Worm (Caenorhabditis elegans) whole organism, mixed stage, embryonic: ENCODE measurements around the gene Y39G8B.5.

ENCODE experiments used
- ceh-83 ChIP-seq: fragments of 200-800 bp; sonication (Bioruptor generic); optimal IDR thresholded peaks from 2 replicates; lab custom pipeline; 2018; ENCODE audit warnings: mild to moderate bottlenecking, missing genetic modification characterization, missing compliant biosample characterization
- lsy-2 ChIP-seq: fragments of 150-350 bp; optimal IDR thresholded peaks from 2 replicates; lab custom pipeline; 2014; ENCODE audit warnings: missing biosample characterization, missing genetic modification characterization
- mep-1 ChIP-seq: fragments of 150-350 bp; optimal IDR thresholded peaks from 2 replicates; lab custom pipeline; 2017; ENCODE audit warnings: missing biosample characterization, missing genetic modification reagents, missing genetic modification characterization, inconsistent platforms
- nhr-2 ChIP-seq: fragments of 150-350 bp; optimal IDR thresholded peaks from 2 replicates; lab custom pipeline; 2014; ENCODE audit warnings: missing biosample characterization, missing genetic modification characterization
- nhr-237 ChIP-seq: fragments of 150-350 bp; optimal IDR thresholded peaks from 2 replicates; lab custom pipeline; 2014; ENCODE audit warnings: missing biosample characterization, missing genetic modification characterization
- nhr-28 ChIP-seq: fragments of 150-350 bp; optimal IDR thresholded peaks from 2 replicates; lab custom pipeline; 2014; ENCODE audit warnings: missing biosample characterization, missing genetic modification characterization
- pha-4 ChIP-seq: fragments of 150-350 bp; optimal IDR thresholded peaks from 2 replicates; lab custom pipeline; 2018; ENCODE audit warnings: missing biosample characterization, missing genetic modification reagents, missing genetic modification characterization
- snpc-4 ChIP-seq: fragments of 150-350 bp; optimal IDR thresholded peaks from 2 replicates; lab custom pipeline; 2014; ENCODE audit warnings: missing biosample characterization, missing genetic modification characterization
- unc-62 ChIP-seq: fragments of 150-350 bp; optimal IDR thresholded peaks from 2 replicates; lab custom pipeline; 2014; ENCODE audit warnings: missing biosample characterization, missing genetic modification reagents, missing genetic modification characterization
- ztf-11 ChIP-seq: fragments of 150-350 bp; optimal IDR thresholded peaks from 2 replicates; lab custom pipeline; 2014; ENCODE audit warnings: missing biosample characterization, missing genetic modification characterization

- TF ChIP-seq lsy-2 (tag; lab: Kevin White, UChicago) (no peak), ztf-11 (tag; lab: Kevin White, UChicago) (no peak), snpc-4 (no peak), nhr-2 (no peak), pha-4 (no peak), nhr-28 (tag; lab: Kevin White, UChicago) (no peak), nhr-237 (tag; lab: Kevin White, UChicago) (no peak), ceh-83 (no peak), unc-62 (GFP tag; lab: Kevin White, UChicago) (no peak), mep-1 (tag; lab: Kevin White, UChicago) (no peak)
These were observed 42.9 kb upstream of the Y39G8B.5 start for ce11 chrII:14034559-14034958.
